Fruit fly (Drosophila melanogaster) whole organism, embryonic: ENCODE results near the gene a10.

ENCODE experiments used
- Ada2b ChIP-seq: fragments of 200-800 bp; sonication (Bioruptor generic); IDR thresholded peaks from 2 replicates; pipeline ENCODE4 v1.3.6; 2022; ENCODE audit warnings: missing biosample characterization, missing genetic modification characterization
- Bgb ChIP-seq: fragments of 200-800 bp; sonication (Bioruptor generic); IDR thresholded peaks from 2 replicates; pipeline ENCODE4 v1.3.6; 2022; ENCODE audit warnings: missing biosample characterization, missing genetic modification characterization; ENCODE audit not compliant: partially characterized antibody
- BtbVII ChIP-seq: fragments of 200-800 bp; sonication (Bioruptor generic); optimal IDR thresholded peaks from 3 replicates; lab custom pipeline; 2017; ENCODE audit warnings: missing biosample characterization, mild to moderate bottlenecking, missing genetic modification characterization
- CG15073 ChIP-seq: fragments of 200-800 bp; sonication (Bioruptor generic); optimal IDR thresholded peaks from 2 replicates; lab custom pipeline; 2016; ENCODE audit warnings: missing biosample characterization, missing genetic modification characterization
- CG1529 ChIP-seq: fragments of 200-800 bp; sonication (Bioruptor generic); optimal IDR thresholded peaks from 3 replicates; lab custom pipeline; 2018; ENCODE audit warnings: missing biosample characterization, missing genetic modification characterization
- CG18599 ChIP-seq: fragments of 200-800 bp; sonication (Bioruptor generic); optimal IDR thresholded peaks from 3 replicates; lab custom pipeline; 2017; ENCODE audit warnings: missing biosample characterization, missing genetic modification characterization, mild to moderate bottlenecking, moderate library complexity, missing genetic modification reagents
- CG3281 ChIP-seq: fragments of 200-800 bp; sonication (Bioruptor generic); optimal IDR thresholded peaks from 3 replicates; lab custom pipeline; 2017; ENCODE audit warnings: missing biosample characterization, mild to moderate bottlenecking, missing genetic modification characterization
- CG33557 ChIP-seq: fragments of 200-800 bp; sonication (Bioruptor generic); optimal IDR thresholded peaks from 2 replicates; lab custom pipeline; 2019; ENCODE audit warnings: missing biosample characterization, mild to moderate bottlenecking, missing genetic modification characterization, moderate library complexity
- CG4328 ChIP-seq: fragments of 200-800 bp; sonication (Bioruptor generic); optimal IDR thresholded peaks from 3 replicates; lab custom pipeline; 2017; ENCODE audit warnings: missing biosample characterization, missing genetic modification reagents, missing genetic modification characterization
- CG4360 ChIP-seq: fragments of 200-800 bp; sonication (Bioruptor generic); IDR thresholded peaks from 2 replicates; pipeline ENCODE4 v1.3.6; 2022; ENCODE audit warnings: missing biosample characterization, missing genetic modification characterization
- CG4424 ChIP-seq: fragments of 200-800 bp; sonication (Bioruptor generic); optimal IDR thresholded peaks from 3 replicates; lab custom pipeline; 2016; ENCODE audit warnings: missing biosample characterization, missing genetic modification characterization
- CG5180 ChIP-seq: fragments of 200-800 bp; sonication (Bioruptor generic); optimal IDR thresholded peaks from 3 replicates; lab custom pipeline; 2017; ENCODE audit warnings: missing biosample characterization, missing genetic modification characterization, mild to moderate bottlenecking, moderate library complexity, missing genetic modification reagents
- CG6254 ChIP-seq: fragments of 200-800 bp; sonication (Bioruptor generic); optimal IDR thresholded peaks from 3 replicates; lab custom pipeline; 2017; ENCODE audit warnings: mild to moderate bottlenecking, missing biosample characterization, missing genetic modification reagents, missing genetic modification characterization
- CG6654 ChIP-seq: fragments of 200-800 bp; sonication (Bioruptor generic); optimal IDR thresholded peaks from 2 replicates; lab custom pipeline; 2017; ENCODE audit warnings: missing biosample characterization, mild to moderate bottlenecking, missing genetic modification characterization
- CG8359 ChIP-seq: fragments of 200-800 bp; sonication (Bioruptor generic); optimal IDR thresholded peaks from 2 replicates; lab custom pipeline; 2017; ENCODE audit warnings: missing biosample characterization, mild to moderate bottlenecking, missing genetic modification characterization, borderline replicate concordance
- CG9609 ChIP-seq: fragments of 200-800 bp; sonication (Bioruptor generic); optimal IDR thresholded peaks from 3 replicates; lab custom pipeline; 2016; ENCODE audit warnings: missing biosample characterization, missing genetic modification characterization
- Dp ChIP-seq: fragments of 200-800 bp; sonication (Bioruptor generic); optimal IDR thresholded peaks from 2 replicates; lab custom pipeline; 2018; ENCODE audit warnings: missing biosample characterization, mild to moderate bottlenecking, missing genetic modification characterization, moderate library complexity
- Drgx ChIP-seq: fragments of 200-800 bp; sonication (Bioruptor generic); IDR thresholded peaks from 2 replicates; pipeline ENCODE4 v1.3.6; 2022; ENCODE audit warnings: missing biosample characterization, missing genetic modification characterization
- ERR ChIP-seq: fragments of 200-800 bp; sonication (Bioruptor generic); optimal IDR thresholded peaks from 2 replicates; lab custom pipeline; 2016; ENCODE audit warnings: missing biosample characterization, missing genetic modification characterization
- Elba2 ChIP-seq: fragments of 200-800 bp; sonication (Bioruptor generic); optimal IDR thresholded peaks from 3 replicates; lab custom pipeline; 2016; ENCODE audit warnings: missing biosample characterization, missing genetic modification characterization
- HLH54F ChIP-seq: fragments of 200-800 bp; sonication (Bioruptor generic); optimal IDR thresholded peaks from 3 replicates; lab custom pipeline; 2016; ENCODE audit warnings: missing biosample characterization, missing genetic modification characterization
- Hand ChIP-seq: fragments of 200-800 bp; sonication (Bioruptor generic); optimal IDR thresholded peaks from 2 replicates; lab custom pipeline; 2017; ENCODE audit warnings: mild to moderate bottlenecking, missing biosample characterization, missing genetic modification reagents, missing genetic modification characterization
- Hsf ChIP-seq: fragments of 200-800 bp; sonication (Bioruptor generic); optimal IDR thresholded peaks from 3 replicates; lab custom pipeline; 2016; ENCODE audit warnings: missing biosample characterization, missing genetic modification characterization
- Meics ChIP-seq: fragments of 200-800 bp; sonication (Bioruptor generic); optimal IDR thresholded peaks from 2 replicates; lab custom pipeline; 2017; ENCODE audit warnings: missing biosample characterization, mild to moderate bottlenecking, missing genetic modification characterization
- Myb ChIP-seq: fragments of 200-800 bp; sonication (Bioruptor generic); optimal IDR thresholded peaks from 2 replicates; lab custom pipeline; 2016; ENCODE audit warnings: missing biosample characterization, missing genetic modification characterization
- Nf-YA ChIP-seq: fragments of 200-800 bp; sonication (Bioruptor generic); IDR thresholded peaks from 2 replicates; pipeline ENCODE4 v1.3.6; 2022; ENCODE audit warnings: missing biosample characterization, missing genetic modification characterization
- Rfx ChIP-seq: fragments of 200-800 bp; sonication (Bioruptor generic); IDR thresholded peaks from 2 replicates; pipeline ENCODE4 v1.3.6; 2022; ENCODE audit warnings: missing biosample characterization, missing genetic modification characterization
- TFAM ChIP-seq: fragments of 200-800 bp; sonication (Bioruptor generic); optimal IDR thresholded peaks from 2 replicates; lab custom pipeline; 2017; ENCODE audit warnings: missing biosample characterization, missing genetic modification characterization, inconsistent platforms
- Taf1 ChIP-seq: fragments of 200-800 bp; sonication (Bioruptor generic); IDR thresholded peaks from 2 replicates; pipeline ENCODE4 v1.3.6; 2022; ENCODE audit warnings: missing biosample characterization, missing genetic modification characterization
- Xbp1 ChIP-seq: fragments of 200-800 bp; sonication (Bioruptor generic); optimal IDR thresholded peaks from 3 replicates; lab custom pipeline; 2016; ENCODE audit warnings: missing biosample characterization, mild to moderate bottlenecking, missing genetic modification characterization
- YL-1 ChIP-seq: fragments of 200-800 bp; sonication (Bioruptor generic); optimal IDR thresholded peaks from 3 replicates; lab custom pipeline; 2017; ENCODE audit warnings: missing biosample characterization, mild to moderate bottlenecking, missing genetic modification characterization
- ase ChIP-seq: fragments of 200-800 bp; sonication (Bioruptor generic); IDR thresholded peaks from 3 replicates; pipeline ENCODE4 v1.3.6; 2022; ENCODE audit warnings: missing biosample characterization, missing genetic modification characterization
- ems ChIP-seq: fragments of 200-800 bp; sonication (Bioruptor generic); optimal IDR thresholded peaks from 3 replicates; lab custom pipeline; 2016; ENCODE audit warnings: missing biosample characterization, missing genetic modification characterization
- ewg ChIP-seq: fragments of 200-800 bp; sonication (Bioruptor generic); optimal IDR thresholded peaks from 3 replicates; lab custom pipeline; 2017; ENCODE audit warnings: mild to moderate bottlenecking, missing biosample characterization, missing genetic modification reagents, missing genetic modification characterization
- exex ChIP-seq: fragments of 200-800 bp; sonication (Bioruptor generic); optimal IDR thresholded peaks from 4 replicates; lab custom pipeline; 2018; ENCODE audit warnings: missing biosample characterization, mild to moderate bottlenecking, missing genetic modification characterization, moderate library complexity
- ham ChIP-seq: fragments of 200-800 bp; sonication (Bioruptor generic); IDR thresholded peaks from 2 replicates; pipeline ENCODE4 v1.3.6; 2022; ENCODE audit warnings: missing biosample characterization, missing genetic modification characterization
- kni ChIP-seq: fragments of 200-800 bp; sonication (Bioruptor generic); optimal IDR thresholded peaks from 3 replicates; lab custom pipeline; 2017; ENCODE audit warnings: mild to moderate bottlenecking, missing biosample characterization, missing genetic modification reagents, missing genetic modification characterization
- lmd ChIP-seq: fragments of 200-800 bp; sonication (Bioruptor generic); IDR thresholded peaks from 2 replicates; pipeline ENCODE4 v1.3.6; 2022; ENCODE audit warnings: missing biosample characterization, missing genetic modification characterization
- peb ChIP-seq: fragments of 200-800 bp; sonication (Bioruptor generic); IDR thresholded peaks from 2 replicates; pipeline ENCODE4 v1.3.6; 2022; ENCODE audit warnings: missing biosample characterization, missing genetic modification characterization
- pho ChIP-seq: fragments of 200-800 bp; sonication (Bioruptor generic); optimal IDR thresholded peaks from 2 replicates; lab custom pipeline; 2016; ENCODE audit warnings: missing biosample characterization, missing genetic modification characterization
- pzg ChIP-seq: fragments of 200-800 bp; sonication (Bioruptor generic); optimal IDR thresholded peaks from 3 replicates; lab custom pipeline; 2018; ENCODE audit warnings: missing biosample characterization, mild to moderate bottlenecking, missing genetic modification characterization, moderate library complexity
- rib ChIP-seq: fragments of 200-800 bp; sonication (Bioruptor generic); IDR thresholded peaks from 2 replicates; pipeline ENCODE4 v1.3.6; 2022; ENCODE audit warnings: missing biosample characterization, missing genetic modification characterization
- salm ChIP-seq: fragments of 200-800 bp; sonication (Bioruptor generic); optimal IDR thresholded peaks from 2 replicates; lab custom pipeline; 2018; ENCODE audit warnings: missing biosample characterization, mild to moderate bottlenecking, missing genetic modification characterization
- sima ChIP-seq: fragments of 200-800 bp; sonication (Bioruptor generic); optimal IDR thresholded peaks from 2 replicates; lab custom pipeline; 2016; ENCODE audit warnings: missing biosample characterization, missing genetic modification characterization
- sisA ChIP-seq: fragments of 200-800 bp; sonication (Bioruptor generic); IDR thresholded peaks from 2 replicates; pipeline ENCODE4 v1.3.6; 2022; ENCODE audit warnings: missing biosample characterization, missing genetic modification characterization
- slp2 ChIP-seq: fragments of 200-800 bp; sonication (Bioruptor generic); optimal IDR thresholded peaks from 2 replicates; lab custom pipeline; 2016; ENCODE audit warnings: missing biosample characterization, missing genetic modification characterization
- twi ChIP-seq: fragments of 200-800 bp; optimal IDR thresholded peaks from 2 replicates; lab custom pipeline; 2019; ENCODE audit warnings: missing biosample characterization, mild to moderate bottlenecking, missing genetic modification characterization, moderate library complexity
- usp ChIP-seq: fragments of >200 bp; optimal IDR thresholded peaks from 2 replicates; lab custom pipeline; 2017; ENCODE audit warnings: missing biosample characterization, missing genetic modification characterization
- wor ChIP-seq: fragments of 200-800 bp; sonication (Bioruptor generic); IDR thresholded peaks from 2 replicates; pipeline ENCODE4 v1.3.6; 2022; ENCODE audit warnings: missing biosample characterization, missing genetic modification characterization
- zf30C ChIP-seq: fragments of 200-800 bp; sonication (Bioruptor generic); optimal IDR thresholded peaks from 3 replicates; lab custom pipeline; 2018; ENCODE audit warnings: missing biosample characterization, mild to moderate bottlenecking, missing genetic modification characterization
- zfh2 ChIP-seq: fragments of 200-800 bp; sonication (Bioruptor generic); optimal IDR thresholded peaks from 2 replicates; lab custom pipeline; 2016; ENCODE audit warnings: missing biosample characterization, missing genetic modification characterization

The a10 gene

DNA sequence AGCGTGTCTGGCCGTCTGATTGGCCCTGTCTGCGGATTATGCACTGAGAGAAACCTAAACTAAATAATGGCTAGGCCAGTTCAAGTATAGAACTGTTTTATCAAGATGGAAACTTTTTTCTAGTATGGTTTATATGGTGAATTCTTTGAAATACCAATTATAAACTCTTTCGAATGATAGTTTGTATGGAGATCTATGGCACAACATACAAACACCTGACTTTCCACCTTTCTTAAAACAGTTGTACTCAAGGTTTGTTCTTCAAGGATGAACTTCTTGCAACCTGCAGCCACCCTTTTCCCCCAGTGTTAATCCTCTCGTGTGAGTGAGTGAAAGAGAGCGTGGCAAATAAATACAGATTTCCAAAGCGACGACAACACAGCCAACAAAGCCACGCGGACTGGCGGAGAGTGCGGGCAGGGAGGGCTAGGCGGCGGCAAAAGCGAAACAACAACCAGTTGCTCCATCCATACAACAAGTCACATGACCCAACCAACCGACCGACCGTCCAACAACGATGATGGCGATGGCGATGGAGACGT lies 19.3 kb downstream of the a10 start (continued):
- TF ChIP-seq CG9609 (GFP tag; lab: Kevin White, UChicago) (peak; percentile 92), Ada2b (peak; percentile 84), CG6654 (peak; percentile 38), twi (tag; lab: Kevin White, UChicago) (peak; percentile 67), exex (tag; lab: Kevin White, UChicago) (no peak), YL-1 (GFP tag; lab: Kevin White, UChicago) (peak; percentile 10), Drgx (GFP tag; lab: Robert Waterston, UW) (peak; percentile 73), zf30C (GFP tag; lab: Kevin White, UChicago) (peak; percentile 59), ems (GFP tag; lab: Kevin White, UChicago) (peak; percentile 89), CG15073 (peak; percentile 35), rib (GFP tag; lab: Robert Waterston, UW) (peak; percentile 67; the same call in 1 of the 2 replicates), CG3281 (GFP tag; lab: Kevin White, UChicago) (peak; percentile 90), CG4424 (GFP tag; lab: Kevin White, UChicago) (peak; percentile 85), Nf-YA (GFP tag; lab: Robert Waterston, UW) (peak; percentile 46; the same call in 1 of the 2 replicates), CG5180 (GFP tag; lab: Kevin White, UChicago) (peak; percentile 76), CG8359 (GFP tag; lab: Kevin White, UChicago) (peak; percentile 8), pho (GFP tag; lab: Kevin White, UChicago) (peak; percentile 92), salm (tag; lab: Kevin White, UChicago) (peak; percentile 79), CG4360 (GFP tag; lab: Robert Waterston, UW) (no peak), CG4328 (GFP tag; lab: Kevin White, UChicago) (peak; percentile 53), sisA (GFP tag; lab: Robert Waterston, UW) (peak; percentile 88), wor (peak; percentile 64), Meics (peak; percentile 85), zfh2 (GFP tag; lab: Kevin White, UChicago) (peak; percentile 86), Taf1 (GFP tag; lab: Robert Waterston, UW) (peak; percentile 67), lmd (GFP tag; lab: Robert Waterston, UW) (peak; percentile 92), CG1529 (GFP tag; lab: Kevin White, UChicago) (peak; percentile 70), Rfx (GFP tag; lab: Robert Waterston, UW) (peak; percentile 87), Bgb (GFP tag; lab: Robert Waterston, UW) (no peak), ase (GFP tag; lab: Robert Waterston, UW) (peak; percentile 74), sima (peak; percentile 77), kni (GFP tag; lab: Kevin White, UChicago) (no peak), CG18599 (GFP tag; lab: Kevin White, UChicago) (peak; percentile 91), Dp (GFP tag; lab: Kevin White, UChicago) (no peak), slp2 (GFP tag; lab: Kevin White, UChicago) (peak; percentile 83), TFAM (GFP tag; lab: Kevin White, UChicago) (no peak), Xbp1 (GFP tag; lab: Kevin White, UChicago) (peak; percentile 84), ham (peak; percentile 76), BtbVII (GFP tag; lab: Kevin White, UChicago) (peak; percentile 81), pzg (no peak), HLH54F (GFP tag; lab: Kevin White, UChicago) (peak; percentile 89), peb (GFP tag; lab: Robert Waterston, UW) (peak; percentile 72; the same call in 1 of the 2 replicates), Hsf (GFP tag; lab: Kevin White, UChicago) (peak; percentile 90), CG33557 (GFP tag; lab: Kevin White, UChicago) (peak; percentile 25), Hand (peak; percentile 76), CG6254 (GFP tag; lab: Kevin White, UChicago) (peak; percentile 37), usp (no peak), Myb (GFP tag; lab: Kevin White, UChicago) (peak; percentile 80), ERR (GFP tag; lab: Kevin White, UChicago) (peak; percentile 74), ewg (peak; percentile 73), Elba2 (GFP tag; lab: Kevin White, UChicago) (peak; percentile 33)
